Worm (Caenorhabditis elegans) whole organism, L2 larva: Measurements from ENCODE around the gene gmeb-1.

Experiments used
- F13H6.1 ChIP-seq: sonication (generic microtip); optimal IDR thresholded peaks from 2 replicates; lab custom pipeline; 2016; ENCODE audit warnings: missing genetic modification characterization, missing compliant biosample characterization
- R02D3.7 ChIP-seq: fragments of 150-350 bp; optimal IDR thresholded peaks from 2 replicates; lab custom pipeline; 2014; ENCODE audit warnings: missing biosample characterization, missing genetic modification characterization
- Y55F3AM.14 ChIP-seq: fragments of 200-800 bp; sonication (Bioruptor generic); optimal IDR thresholded peaks from 2 replicates; lab custom pipeline; 2018; ENCODE audit warnings: mild to moderate bottlenecking, missing genetic modification characterization, missing compliant biosample characterization
- blmp-1 ChIP-seq: sonication (generic microtip); optimal IDR thresholded peaks from 2 replicates; lab custom pipeline; 2017; ENCODE audit warnings: missing genetic modification characterization, mild to moderate bottlenecking, missing compliant biosample characterization, antibody characterized with exemption, moderate library complexity; ENCODE audit not compliant: insufficient read depth
- ceh-82 ChIP-seq: fragments of 150-350 bp; optimal IDR thresholded peaks from 2 replicates; lab custom pipeline; 2014; ENCODE audit warnings: missing biosample characterization, missing genetic modification characterization
- elt-3 ChIP-seq: sonication (generic microtip); optimal IDR thresholded peaks from 2 replicates; lab custom pipeline; 2017; ENCODE audit warnings: missing biosample characterization, missing genetic modification characterization
- fos-1 ChIP-seq: fragments of 150-350 bp; optimal IDR thresholded peaks from 2 replicates; lab custom pipeline; 2014; ENCODE audit warnings: missing biosample characterization, missing genetic modification characterization
- lin-11 ChIP-seq: fragments of 150-350 bp; sonication (generic microtip); optimal IDR thresholded peaks from 2 replicates; lab custom pipeline; 2014; ENCODE audit warnings: missing biosample characterization, missing genetic modification characterization, inconsistent platforms, mixed read lengths
- nhr-10 ChIP-seq: sonication (generic microtip); optimal IDR thresholded peaks from 2 replicates; lab custom pipeline; 2017; ENCODE audit warnings: missing biosample characterization, missing genetic modification characterization
- nhr-11 ChIP-seq: fragments of 150-350 bp; optimal IDR thresholded peaks from 2 replicates; lab custom pipeline; 2014; ENCODE audit warnings: missing biosample characterization, missing genetic modification characterization
- nhr-237 ChIP-seq: fragments of 150-350 bp; optimal IDR thresholded peaks from 2 replicates; lab custom pipeline; 2014; ENCODE audit warnings: missing biosample characterization, missing genetic modification characterization
- nhr-77 ChIP-seq: fragments of 150-350 bp; optimal IDR thresholded peaks from 2 replicates; lab custom pipeline; 2014; ENCODE audit warnings: missing biosample characterization, missing genetic modification characterization
- snpc-4 ChIP-seq: fragments of 150-350 bp; optimal IDR thresholded peaks from 2 replicates; lab custom pipeline; 2014; ENCODE audit warnings: missing biosample characterization, missing genetic modification characterization
- zag-1 ChIP-seq: fragments of 150-350 bp; optimal IDR thresholded peaks from 2 replicates; lab custom pipeline; 2014; ENCODE audit warnings: missing biosample characterization, missing genetic modification characterization

DNA sequence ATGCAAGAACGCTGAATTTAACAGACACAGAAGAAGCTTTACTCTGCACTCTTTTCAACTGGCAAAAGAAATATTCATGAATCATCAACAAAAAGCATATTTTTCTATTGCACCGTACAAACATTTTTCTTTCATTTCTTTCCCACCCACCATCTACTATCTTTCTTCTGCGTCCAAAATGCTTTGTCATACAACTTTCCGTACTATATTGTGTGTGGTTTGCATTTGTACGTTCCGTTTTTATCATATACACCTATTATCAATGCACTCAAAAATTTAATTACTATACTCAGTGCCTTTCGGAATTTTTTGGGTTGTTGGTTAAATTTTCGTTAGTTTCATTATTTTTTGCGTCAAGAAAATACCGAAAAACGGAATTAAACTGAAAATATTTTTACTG lies 48.3 kb downstream of the gmeb-1 start:
- no peak for TF ChIP-seq elt-3 (tag; lab: Kevin White, UChicago)
- peak; percentile 91 for TF ChIP-seq fos-1
- TF ChIP-seq nhr-77 (tag; lab: Kevin White, UChicago): no peak
- no peak for TF ChIP-seq nhr-10 (tag; lab: Kevin White, UChicago)
- no peak for TF ChIP-seq ceh-82
- no peak for TF ChIP-seq lin-11 (tag; lab: Kevin White, UChicago)
- no peak for TF ChIP-seq R02D3.7
- TF ChIP-seq nhr-11 (tag; lab: Kevin White, UChicago): no peak
- no peak for TF ChIP-seq nhr-237 (tag; lab: Kevin White, UChicago)
- no peak for TF ChIP-seq Y55F3AM.14 (GFP tag; lab: Kevin White, UChicago)
- no peak for TF ChIP-seq F13H6.1 (tag; lab: Kevin White, UChicago)
- no peak for TF ChIP-seq blmp-1 (tag; lab: Kevin White, UChicago)
- no peak for TF ChIP-seq zag-1
- TF ChIP-seq snpc-4 (tag; lab: Kevin White, UChicago): no peak
